Fruit fly (Drosophila melanogaster) whole organism, embryonic: ENCODE measurements around the gene erm.

Source experiments
- CG2678 ChIP-seq: fragments of 200-800 bp; sonication (Bioruptor generic); optimal IDR thresholded peaks from 3 replicates; lab custom pipeline; 2019; ENCODE audit warnings: missing biosample characterization, mild to moderate bottlenecking, missing genetic modification characterization, moderate library complexity
- CG9876 ChIP-seq: fragments of 200-800 bp; sonication (Bioruptor generic); optimal IDR thresholded peaks from 2 replicates; lab custom pipeline; 2016; ENCODE audit warnings: missing biosample characterization, missing genetic modification characterization
- dm ChIP-seq: fragments of 200-800 bp; sonication (Bioruptor generic); optimal IDR thresholded peaks from 3 replicates; lab custom pipeline; 2016; ENCODE audit warnings: missing biosample characterization, missing genetic modification characterization
- eve ChIP-seq, 2 experiments: fragments of >200 bp; optimal IDR thresholded peaks; 2 replicates each; lab custom pipeline; 2017; ENCODE audit warnings: missing biosample characterization in 2 of 2, missing genetic modification characterization in 2 of 2

DNA sequence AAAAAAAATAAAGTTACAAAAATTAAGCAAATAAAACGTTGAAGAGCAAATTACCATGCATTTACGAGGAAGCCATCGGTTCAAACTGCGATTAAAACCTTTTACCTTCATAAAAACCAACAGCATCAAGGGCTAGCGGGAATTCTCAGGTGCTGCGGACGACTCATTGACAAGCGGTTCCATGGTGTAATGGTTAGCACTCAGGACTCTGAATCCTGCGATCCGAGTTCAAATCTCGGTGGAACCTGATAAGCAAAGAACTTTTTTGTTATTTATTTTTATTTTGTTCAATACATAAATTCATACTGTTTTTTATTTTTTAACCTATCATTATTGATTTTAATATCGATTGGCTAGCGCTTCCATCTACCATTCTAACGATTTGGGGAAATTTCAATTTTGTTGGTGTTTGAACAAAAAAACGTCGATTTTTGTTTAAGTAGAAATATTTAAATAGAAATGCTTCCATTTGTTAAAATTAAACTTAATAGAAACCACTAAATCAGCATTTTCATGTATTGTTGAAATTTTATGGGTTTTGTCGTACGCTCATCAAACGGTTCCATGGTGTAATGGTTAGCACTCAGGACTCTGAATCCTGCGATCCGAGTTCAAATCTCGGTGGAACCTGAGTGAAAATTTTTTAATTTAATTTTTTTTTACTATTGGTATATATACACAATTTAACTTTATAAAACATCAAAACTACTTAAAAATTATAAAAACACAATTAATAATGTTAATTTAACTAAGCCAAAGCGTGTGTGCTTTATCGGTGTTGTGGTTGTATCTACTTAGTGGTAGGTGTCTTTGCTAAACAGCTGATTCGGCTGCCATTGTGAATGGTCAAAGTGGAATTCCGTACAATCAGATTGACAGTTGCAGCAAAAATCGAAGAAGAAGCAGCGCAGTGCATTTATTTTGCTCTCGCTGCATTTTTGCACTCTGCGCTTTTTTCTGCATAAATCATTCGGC, 39.1 kb upstream of the erm start, which contains the start of gene CG4238:
- TF ChIP-seq eve (GFP tag; optimal IDR thresholded peaks at IDR 0.05; lab: Kevin White, UChicago) (no peak), CG9876 (GFP tag; lab: Kevin White, UChicago) (no peak), dm (GFP tag; lab: Kevin White, UChicago) (no peak), CG2678 (tag; lab: Kevin White, UChicago) (no peak)
